Worm (Caenorhabditis elegans) whole organism, mixed stage, embryonic: ENCODE data around the gene R10F2.6.

ENCODE experiments used
- blmp-1 ChIP-seq: fragments of 150-350 bp; optimal IDR thresholded peaks from 2 replicates; lab custom pipeline; 2014; ENCODE audit warnings: missing biosample characterization, missing genetic modification characterization
- ceh-39 ChIP-seq: fragments of 150-350 bp; optimal IDR thresholded peaks from 2 replicates; lab custom pipeline; 2014; ENCODE audit warnings: missing biosample characterization, missing genetic modification characterization
- ceh-43 ChIP-seq: fragments of 200-800 bp; sonication (Bioruptor generic); optimal IDR thresholded peaks from 2 replicates; lab custom pipeline; 2018; ENCODE audit warnings: mild to moderate bottlenecking, missing genetic modification characterization, moderate library complexity, missing compliant biosample characterization
- ceh-83 ChIP-seq: fragments of 200-800 bp; sonication (Bioruptor generic); optimal IDR thresholded peaks from 2 replicates; lab custom pipeline; 2018; ENCODE audit warnings: mild to moderate bottlenecking, missing genetic modification characterization, missing compliant biosample characterization
- ces-1 ChIP-seq: fragments of 150-350 bp; optimal IDR thresholded peaks from 2 replicates; lab custom pipeline; 2014; ENCODE audit warnings: missing biosample characterization, missing genetic modification reagents, missing genetic modification characterization
- cnd-1 ChIP-seq: fragments of 200-800 bp; sonication (Bioruptor generic); optimal IDR thresholded peaks from 2 replicates; lab custom pipeline; 2018; ENCODE audit warnings: mild to moderate bottlenecking, missing genetic modification characterization, missing compliant biosample characterization
- drap-1 ChIP-seq: fragments of 200-800 bp; sonication (Bioruptor generic); optimal IDR thresholded peaks from 3 replicates; lab custom pipeline; 2018; ENCODE audit warnings: mild to moderate bottlenecking, missing genetic modification characterization, missing compliant biosample characterization
- elt-1 ChIP-seq: sonication (generic microtip); optimal IDR thresholded peaks from 2 replicates; lab custom pipeline; 2017; ENCODE audit warnings: missing genetic modification characterization, mild to moderate bottlenecking, missing compliant biosample characterization, antibody characterized with exemption, moderate library complexity, borderline replicate concordance; ENCODE audit not compliant: insufficient read depth
- elt-3 ChIP-seq: fragments of 150-350 bp; optimal IDR thresholded peaks from 2 replicates; lab custom pipeline; 2014; ENCODE audit warnings: missing biosample characterization, missing genetic modification characterization
- flh-1 ChIP-seq: fragments of 200-800 bp; sonication (Bioruptor generic); optimal IDR thresholded peaks from 2 replicates; lab custom pipeline; 2018; ENCODE audit warnings: mild to moderate bottlenecking, missing genetic modification characterization, moderate library complexity, missing compliant biosample characterization
- ham-2 ChIP-seq: fragments of 200-800 bp; sonication (Bioruptor generic); optimal IDR thresholded peaks from 2 replicates; lab custom pipeline; 2018; ENCODE audit warnings: mild to moderate bottlenecking, missing genetic modification characterization, missing compliant biosample characterization
- hlh-1 ChIP-seq: fragments of 150-350 bp; optimal IDR thresholded peaks from 2 replicates; lab custom pipeline; 2014; ENCODE audit warnings: missing biosample characterization, missing genetic modification reagents, missing genetic modification characterization
- lin-13 ChIP-seq: fragments of 150-350 bp; optimal IDR thresholded peaks from 2 replicates; lab custom pipeline; 2014; ENCODE audit warnings: missing biosample characterization, missing genetic modification characterization
- lin-32 ChIP-seq: fragments of 200-800 bp; sonication (Bioruptor generic); optimal IDR thresholded peaks from 2 replicates; lab custom pipeline; 2018; ENCODE audit warnings: mild to moderate bottlenecking, missing genetic modification characterization, missing compliant biosample characterization
- lsy-2 ChIP-seq: fragments of 150-350 bp; optimal IDR thresholded peaks from 2 replicates; lab custom pipeline; 2014; ENCODE audit warnings: missing biosample characterization, missing genetic modification characterization
- mab-5 ChIP-seq: fragments of 150-350 bp; optimal IDR thresholded peaks from 2 replicates; lab custom pipeline; 2014; ENCODE audit warnings: missing biosample characterization, missing genetic modification characterization
- mep-1 ChIP-seq: fragments of 150-350 bp; optimal IDR thresholded peaks from 2 replicates; lab custom pipeline; 2017; ENCODE audit warnings: missing biosample characterization, missing genetic modification reagents, missing genetic modification characterization, inconsistent platforms
- mls-2 ChIP-seq: sonication (generic microtip); optimal IDR thresholded peaks from 2 replicates; lab custom pipeline; 2016; ENCODE audit warnings: mild to moderate bottlenecking, missing genetic modification characterization, moderate library complexity, missing compliant biosample characterization
- nhr-28 ChIP-seq: fragments of 150-350 bp; optimal IDR thresholded peaks from 2 replicates; lab custom pipeline; 2014; ENCODE audit warnings: missing biosample characterization, missing genetic modification characterization
- nhr-76 ChIP-seq: sonication (generic microtip); optimal IDR thresholded peaks from 2 replicates; lab custom pipeline; 2017; ENCODE audit warnings: missing biosample characterization, missing genetic modification characterization
- pha-4 ChIP-seq: fragments of 150-350 bp; optimal IDR thresholded peaks from 2 replicates; lab custom pipeline; 2018; ENCODE audit warnings: missing biosample characterization, missing genetic modification reagents, missing genetic modification characterization
- sem-2 ChIP-seq: fragments of 200-800 bp; sonication (Bioruptor generic); optimal IDR thresholded peaks from 2 replicates; lab custom pipeline; 2018; ENCODE audit warnings: mild to moderate bottlenecking, missing genetic modification characterization, missing compliant biosample characterization
- snpc-4 ChIP-seq: fragments of 150-350 bp; optimal IDR thresholded peaks from 2 replicates; lab custom pipeline; 2014; ENCODE audit warnings: missing biosample characterization, missing genetic modification characterization
- sptf-1 ChIP-seq: sonication (generic microtip); optimal IDR thresholded peaks from 2 replicates; lab custom pipeline; 2017; ENCODE audit warnings: mild to moderate bottlenecking, missing genetic modification characterization, moderate library complexity, missing compliant biosample characterization
- unc-120 ChIP-seq: sonication (generic microtip); optimal IDR thresholded peaks from 2 replicates; lab custom pipeline; 2017; ENCODE audit warnings: missing genetic modification characterization, missing compliant biosample characterization; ENCODE audit not compliant: poor library complexity, severe bottlenecking
- unc-39 ChIP-seq: fragments of 150-350 bp; optimal IDR thresholded peaks from 2 replicates; lab custom pipeline; 2014; ENCODE audit warnings: missing biosample characterization, missing genetic modification characterization
- ztf-11 ChIP-seq: fragments of 150-350 bp; optimal IDR thresholded peaks from 2 replicates; lab custom pipeline; 2014; ENCODE audit warnings: missing biosample characterization, missing genetic modification characterization

Gene R10F2.6

DNA sequence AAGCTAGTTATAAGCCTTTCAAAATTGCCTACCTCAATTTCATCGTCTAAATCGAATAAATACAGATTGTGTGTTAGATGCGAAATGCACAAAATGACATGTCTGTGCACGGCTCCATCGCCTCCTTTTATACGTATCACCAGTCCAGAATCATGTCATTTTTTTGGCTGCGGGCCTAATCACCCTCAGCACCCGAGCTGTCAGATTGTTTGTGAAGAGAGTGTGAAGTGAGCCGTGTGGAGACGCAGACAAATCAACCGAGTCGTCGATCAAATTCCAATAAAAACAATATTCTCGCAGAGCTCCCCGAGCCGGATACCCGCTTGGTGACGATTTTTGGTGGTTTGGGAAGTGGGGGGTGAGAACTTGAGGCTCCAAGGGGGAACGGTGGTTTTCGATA is 42.8 kb downstream of the R10F2.6 start, which contains the start of gene idpa-1:
TSS of gene idpa-1 (minus strand) at position 101 of the 400 bp plus-strand sequence.
- TF ChIP-seq hlh-1 (no peak), ceh-43 (GFP tag; lab: Kevin White, UChicago) (no peak), nhr-28 (tag; lab: Kevin White, UChicago) (no peak), ces-1 (GFP tag; lab: Kevin White, UChicago) (no peak), nhr-76 (tag; lab: Kevin White, UChicago) (no peak), mab-5 (tag; lab: Kevin White, UChicago) (no peak)

DNA sequence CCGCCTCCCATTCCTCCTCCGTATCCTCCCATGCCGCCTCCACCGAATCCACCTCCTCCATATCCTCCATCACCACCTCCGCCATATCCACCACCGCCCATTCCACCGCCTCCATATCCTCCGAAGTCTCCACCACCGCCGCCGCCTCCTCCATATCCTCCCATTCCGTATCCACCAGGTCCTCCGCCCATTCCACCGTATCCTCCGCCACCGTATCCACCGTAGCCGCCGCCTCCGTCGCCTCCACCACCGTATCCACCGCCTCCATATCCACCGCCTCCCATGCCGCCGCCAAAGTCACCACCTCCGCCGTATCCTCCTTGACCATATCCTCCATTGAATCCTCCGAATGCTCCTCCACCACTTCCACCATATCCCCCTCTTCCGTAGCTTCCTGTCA is 44.2 kb downstream of the R10F2.6 start:
- TF ChIP-seq sptf-1 (tag; lab: Kevin White, UChicago) (no peak), blmp-1 (tag; lab: Kevin White, UChicago) (no peak), elt-1 (no peak), lin-13 (no peak), drap-1 (GFP tag; lab: Kevin White, UChicago) (no peak), mab-5 (tag; lab: Kevin White, UChicago) (no peak), ceh-83 (GFP tag; lab: Kevin White, UChicago) (no peak), lin-32 (GFP tag; lab: Kevin White, UChicago) (no peak), hlh-1 (no peak), ceh-39 (tag; lab: Kevin White, UChicago) (no peak), lsy-2 (tag; lab: Kevin White, UChicago) (no peak), pha-4 (tag; lab: Kevin White, UChicago) (no peak)

DNA sequence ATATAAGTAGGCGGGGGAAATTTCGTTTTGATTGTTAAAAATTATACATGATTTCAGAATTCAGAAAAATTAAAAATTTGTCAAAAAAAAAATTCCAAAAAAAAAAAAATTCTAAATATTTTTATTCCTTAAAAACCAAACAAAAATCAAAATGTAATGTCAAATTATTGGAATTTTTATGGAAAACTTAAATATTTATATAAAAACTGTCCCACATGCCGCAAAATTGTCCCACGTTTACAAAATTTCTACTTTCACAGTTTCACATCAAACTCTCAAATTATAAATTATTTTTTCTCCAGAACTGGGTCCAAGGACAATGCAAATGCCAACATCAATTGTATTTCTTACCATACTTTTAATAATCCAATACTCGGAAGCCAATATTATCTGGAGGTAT is 52.5 kb downstream of the R10F2.6 start, which contains the start of gene F56F11.1:
TSS of gene F56F11.1 (plus strand) at position 301 of the 400 bp plus-strand sequence.
- TF ChIP-seq cnd-1 (tag; lab: Kevin White, UChicago), result no peak
- no peak for TF ChIP-seq nhr-76 (tag; lab: Kevin White, UChicago)
- no peak for TF ChIP-seq ceh-39 (tag; lab: Kevin White, UChicago)
- no peak for TF ChIP-seq ham-2 (GFP tag; lab: Kevin White, UChicago)
- no peak for TF ChIP-seq mep-1 (tag; lab: Kevin White, UChicago)
- no peak for TF ChIP-seq unc-39
- no peak for TF ChIP-seq blmp-1 (tag; lab: Kevin White, UChicago)
- no peak for TF ChIP-seq lin-32 (GFP tag; lab: Kevin White, UChicago)
- no peak for TF ChIP-seq ztf-11 (tag; lab: Kevin White, UChicago)
- no peak for TF ChIP-seq nhr-28 (tag; lab: Kevin White, UChicago)
- no peak for TF ChIP-seq ces-1 (GFP tag; lab: Kevin White, UChicago)
- TF ChIP-seq elt-3 (tag; lab: Kevin White, UChicago), result no peak
- TF ChIP-seq lsy-2 (tag; lab: Kevin White, UChicago), result no peak
- TF ChIP-seq unc-120 (tag; lab: Kevin White, UChicago), result no peak
- TF ChIP-seq snpc-4 (tag; lab: Kevin White, UChicago), result no peak
- no peak for TF ChIP-seq flh-1 (GFP tag; lab: Kevin White, UChicago)
- no peak for TF ChIP-seq drap-1 (GFP tag; lab: Kevin White, UChicago)
- TF ChIP-seq mls-2 (tag; lab: Kevin White, UChicago), result no peak
- TF ChIP-seq ceh-83 (GFP tag; lab: Kevin White, UChicago), result no peak
- no peak for TF ChIP-seq sem-2 (GFP tag; lab: Kevin White, UChicago)
